Worm (Caenorhabditis elegans) whole organism, L4/young adult: Measurements from ENCODE around the gene C08H9.15.

ENCODE experiments used
- W03F9.2 ChIP-seq: fragments of 150-350 bp; optimal IDR thresholded peaks from 2 replicates; lab custom pipeline; 2014; ENCODE audit warnings: missing biosample characterization, missing genetic modification characterization
- dao-5 ChIP-seq: sonication (generic microtip); optimal IDR thresholded peaks from 2 replicates; lab custom pipeline; 2016; ENCODE audit warnings: missing genotype, missing genetic modification characterization, moderate library complexity, missing compliant biosample characterization
- him-1 ChIP-seq: sonication (generic microtip); optimal IDR thresholded peaks from 2 replicates; lab custom pipeline; 2016; ENCODE audit warnings: missing genotype, missing genetic modification reagents, missing genetic modification characterization, missing compliant biosample characterization

Gene C08H9.15

ce11 chrII:9880826-9881225 is at the start of gene C08H9.15:
Gene C08H9.15 (plus strand): TSS chrII:9881193.
- TF ChIP-seq him-1 (tag; lab: Kevin White, UChicago) (no peak), dao-5 (tag; lab: Kevin White, UChicago) (no peak), W03F9.2 (tag; lab: Kevin White, UChicago) (no peak)

ce11 chrII:9833855-9834254 is 47.1 kb upstream of the C08H9.15 start, which contains the start of gene ZK938.3:
Gene ZK938.3 (minus strand): TSS chrII:9833955.
- no peak for TF ChIP-seq W03F9.2 (tag; lab: Kevin White, UChicago)
- no peak for TF ChIP-seq him-1 (tag; lab: Kevin White, UChicago)
- TF ChIP-seq dao-5 (tag; lab: Kevin White, UChicago) = no peak

- no peak for TF ChIP-seq W03F9.2 (tag; lab: Kevin White, UChicago)
- no peak for TF ChIP-seq him-1 (tag; lab: Kevin White, UChicago)
- TF ChIP-seq dao-5 (tag; lab: Kevin White, UChicago) = no peak
Measured at ce11 chrII:9834921-9835320, 46.1 kb upstream of the C08H9.15 start, which contains the start of gene arrd-5. Gene arrd-5 (plus strand): TSS chrII:9835221.

- no peak for TF ChIP-seq him-1 (tag; lab: Kevin White, UChicago)
- no peak for TF ChIP-seq dao-5 (tag; lab: Kevin White, UChicago)
- no peak for TF ChIP-seq W03F9.2 (tag; lab: Kevin White, UChicago)
Measured at ce11 chrII:9835958-9836357, 45.0 kb upstream of the C08H9.15 start.

ce11 chrII:9838260-9838935 is 42.6 kb upstream of the C08H9.15 start, which contains the start of gene arrd-4:
Gene arrd-4 (minus strand): TSS chrII:9838310.
- TF ChIP-seq him-1 (tag; lab: Kevin White, UChicago) (no peak), W03F9.2 (tag; lab: Kevin White, UChicago) (no peak), dao-5 (tag; lab: Kevin White, UChicago) (no peak)

- TF ChIP-seq him-1 (tag; lab: Kevin White, UChicago) (no peak), dao-5 (tag; lab: Kevin White, UChicago) (no peak), W03F9.2 (tag; lab: Kevin White, UChicago) (no peak)
Measured at ce11 chrII:9840313-9840712, 40.7 kb upstream of the C08H9.15 start, which contains the start of gene ZK938.11. Gene ZK938.11 (minus strand): TSS chrII:9840413.

ce11 chrII:9841985-9842505 is 38.9 kb upstream of the C08H9.15 start, which contains the start of gene rnh-1.2:
Gene rnh-1.2 (minus strand): TSS chrII:9842035.
- TF ChIP-seq dao-5 (tag; lab: Kevin White, UChicago) (no peak), him-1 (tag; lab: Kevin White, UChicago) (no peak), W03F9.2 (tag; lab: Kevin White, UChicago) (no peak)

ce11 chrII:9845239-9845638 is 35.8 kb upstream of the C08H9.15 start, which contains the start of gene chil-9:
Gene chil-9 (minus strand): TSS chrII:9845339.
- TF ChIP-seq him-1 (tag; lab: Kevin White, UChicago) (no peak), W03F9.2 (tag; lab: Kevin White, UChicago) (no peak), dao-5 (tag; lab: Kevin White, UChicago) (no peak)

ce11 chrII:9849497-9849896 is 31.5 kb upstream of the C08H9.15 start, which contains the start of gene old-2:
Gene old-2 (minus strand): TSS chrII:9849597.
- no peak for TF ChIP-seq W03F9.2 (tag; lab: Kevin White, UChicago)
- no peak for TF ChIP-seq him-1 (tag; lab: Kevin White, UChicago)
- no peak for TF ChIP-seq dao-5 (tag; lab: Kevin White, UChicago)

ce11 chrII:9850945-9851344 is 30.0 kb upstream of the C08H9.15 start, which contains the start of gene ZK938.10:
Gene ZK938.10 (minus strand): TSS chrII:9851045.
- TF ChIP-seq W03F9.2 (tag; lab: Kevin White, UChicago) (no peak), dao-5 (tag; lab: Kevin White, UChicago) (no peak), him-1 (tag; lab: Kevin White, UChicago) (no peak)

ce11 chrII:9855620-9856019 is 25.4 kb upstream of the C08H9.15 start, which contains the start of gene chil-4:
Gene chil-4 (minus strand): TSS chrII:9855720.
- TF ChIP-seq him-1 (tag; lab: Kevin White, UChicago) (no peak), W03F9.2 (tag; lab: Kevin White, UChicago) (no peak)

- TF ChIP-seq him-1 (tag; lab: Kevin White, UChicago) (no peak), W03F9.2 (tag; lab: Kevin White, UChicago) (no peak), dao-5 (tag; lab: Kevin White, UChicago) (no peak)
Measured at ce11 chrII:9857791-9858190, 23.2 kb upstream of the C08H9.15 start, which contains the start of gene chil-6. Gene chil-6 (minus strand): TSS chrII:9857891.

- TF ChIP-seq him-1 (tag; lab: Kevin White, UChicago) (no peak), dao-5 (tag; lab: Kevin White, UChicago) (no peak), W03F9.2 (tag; lab: Kevin White, UChicago) (no peak)
Measured at ce11 chrII:9859575-9859974, 21.4 kb upstream of the C08H9.15 start, which contains the start of gene chil-5. Gene chil-5 (minus strand): TSS chrII:9859675.
